Worm (Caenorhabditis elegans) whole organism, L3 larva: ENCODE results near the gene str-243.

Source experiments
- ZK546.5 ChIP-seq: sonication (generic microtip); optimal IDR thresholded peaks from 2 replicates; lab custom pipeline; 2017; ENCODE audit warnings: missing biosample characterization, missing genetic modification characterization
- hmg-11 ChIP-seq: sonication (generic microtip); optimal IDR thresholded peaks from 2 replicates; lab custom pipeline; 2016; ENCODE audit warnings: missing genetic modification characterization, missing compliant biosample characterization
- ztf-11 ChIP-seq: fragments of 150-350 bp; optimal IDR thresholded peaks from 2 replicates; lab custom pipeline; 2014; ENCODE audit warnings: missing biosample characterization, missing genetic modification characterization

DNA sequence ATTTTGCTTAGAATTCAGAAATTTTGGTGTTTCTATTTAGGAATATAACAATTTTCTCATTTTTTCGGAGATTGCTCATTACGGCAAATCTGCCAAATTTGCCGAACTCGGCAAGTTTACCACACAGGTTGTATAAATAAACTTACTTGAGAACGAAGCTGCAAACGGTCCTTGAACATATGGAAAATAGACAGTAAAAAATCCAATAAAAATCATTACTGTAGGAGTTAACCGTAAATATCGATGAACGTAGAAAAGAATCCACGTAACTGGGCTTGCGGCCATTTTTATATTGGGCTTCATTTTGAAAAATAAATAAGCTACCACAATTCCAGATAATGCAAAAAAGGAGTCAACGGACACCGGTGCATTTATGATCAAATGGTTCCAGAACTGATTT, 17.7 kb downstream of the str-243 start:
- TF ChIP-seq hmg-11 = no peak
- no peak for TF ChIP-seq ztf-11 (tag; lab: Kevin White, UChicago)
- no peak for TF ChIP-seq ZK546.5 (tag; lab: Kevin White, UChicago)
